Fruit fly (Drosophila melanogaster) whole organism, embryonic: ENCODE data around the gene CG17855.
A peak's percentile ranks its signal among the peaks of the same experiment; 100 is the strongest.

Experiments
- Aef1 ChIP-seq: fragments of 200-800 bp; sonication (Bioruptor generic); IDR thresholded peaks from 3 replicates; pipeline ENCODE4 v1.3.6; 2022; ENCODE audit warnings: missing biosample characterization, missing genetic modification characterization
- Asciz ChIP-seq: fragments of 200-800 bp; sonication (Bioruptor generic); optimal IDR thresholded peaks from 2 replicates; lab custom pipeline; 2017; ENCODE audit warnings: missing biosample characterization, mild to moderate bottlenecking, missing genetic modification characterization, missing genetic modification reagents
- B-H1 ChIP-seq: fragments of 200-800 bp; sonication (Bioruptor generic); IDR thresholded peaks from 3 replicates; pipeline ENCODE4 v1.3.6; 2022; ENCODE audit warnings: missing biosample characterization, missing genetic modification characterization
- CG1024 ChIP-seq: fragments of 200-800 bp; sonication (Bioruptor generic); IDR thresholded peaks from 2 replicates; pipeline ENCODE4 v1.3.6; 2022; ENCODE audit warnings: missing biosample characterization, missing genetic modification characterization
- CG10321 ChIP-seq: fragments of 200-800 bp; sonication (Bioruptor generic); IDR thresholded peaks from 2 replicates; pipeline ENCODE4 v1.3.6; 2022; ENCODE audit warnings: missing biosample characterization, missing genetic modification characterization
- CG10431 ChIP-seq: fragments of 200-800 bp; sonication (Bioruptor generic); optimal IDR thresholded peaks from 3 replicates; lab custom pipeline; 2018; ENCODE audit warnings: missing biosample characterization, mild to moderate bottlenecking, missing genetic modification characterization
- CG10565 ChIP-seq: fragments of 200-800 bp; sonication (Bioruptor generic); optimal IDR thresholded peaks from 3 replicates; lab custom pipeline; 2016; ENCODE audit warnings: missing biosample characterization, mild to moderate bottlenecking, missing genetic modification characterization
- CG12659 ChIP-seq: fragments of 200-800 bp; sonication (Bioruptor generic); optimal IDR thresholded peaks from 3 replicates; lab custom pipeline; 2017; ENCODE audit warnings: mild to moderate bottlenecking, missing biosample characterization, missing genetic modification reagents, missing genetic modification characterization
- CG15696 ChIP-seq: fragments of 200-800 bp; sonication (Bioruptor generic); optimal IDR thresholded peaks from 2 replicates; lab custom pipeline; 2019; ENCODE audit warnings: missing biosample characterization, mild to moderate bottlenecking, missing genetic modification characterization, moderate library complexity
- CG17912 ChIP-seq: fragments of 200-800 bp; sonication (Bioruptor generic); optimal IDR thresholded peaks from 2 replicates; lab custom pipeline; 2018; ENCODE audit warnings: missing biosample characterization, mild to moderate bottlenecking, missing genetic modification characterization
- CG18262 ChIP-seq: fragments of 200-800 bp; optimal IDR thresholded peaks from 3 replicates; lab custom pipeline; 2019; ENCODE audit warnings: missing biosample characterization, mild to moderate bottlenecking, missing genetic modification characterization, moderate library complexity
- CG2129 ChIP-seq: fragments of 200-800 bp; sonication (Bioruptor generic); IDR thresholded peaks from 2 replicates; pipeline ENCODE4 v1.3.6; 2022; ENCODE audit warnings: missing biosample characterization, missing genetic modification characterization; ENCODE audit not compliant: partially characterized antibody
- CG2199 ChIP-seq: fragments of 200-800 bp; sonication (Bioruptor generic); IDR thresholded peaks from 3 replicates; pipeline ENCODE4 v1.3.6; 2022; ENCODE audit warnings: missing biosample characterization, missing genetic modification characterization
- CG2678 ChIP-seq: fragments of 200-800 bp; sonication (Bioruptor generic); optimal IDR thresholded peaks from 3 replicates; lab custom pipeline; 2019; ENCODE audit warnings: missing biosample characterization, mild to moderate bottlenecking, missing genetic modification characterization, moderate library complexity
- CG2875 ChIP-seq: fragments of 200-800 bp; sonication (Bioruptor generic); optimal IDR thresholded peaks from 2 replicates; lab custom pipeline; 2017; ENCODE audit warnings: missing biosample characterization, mild to moderate bottlenecking, missing genetic modification characterization, missing genetic modification reagents
- CG32772 ChIP-seq: fragments of 200-800 bp; sonication (Bioruptor generic); IDR thresholded peaks from 2 replicates; pipeline ENCODE4 v1.3.6; 2022; ENCODE audit warnings: missing biosample characterization, missing genetic modification characterization
- CG4328 ChIP-seq: fragments of 200-800 bp; sonication (Bioruptor generic); optimal IDR thresholded peaks from 3 replicates; lab custom pipeline; 2017; ENCODE audit warnings: missing biosample characterization, missing genetic modification reagents, missing genetic modification characterization
- CG4424 ChIP-seq: fragments of 200-800 bp; sonication (Bioruptor generic); optimal IDR thresholded peaks from 3 replicates; lab custom pipeline; 2016; ENCODE audit warnings: missing biosample characterization, missing genetic modification characterization
- CG4707 ChIP-seq: fragments of 200-800 bp; sonication (Bioruptor generic); optimal IDR thresholded peaks from 2 replicates; lab custom pipeline; 2018; ENCODE audit warnings: missing biosample characterization, mild to moderate bottlenecking, missing genetic modification characterization, moderate library complexity
- CG6654 ChIP-seq: fragments of 200-800 bp; sonication (Bioruptor generic); optimal IDR thresholded peaks from 2 replicates; lab custom pipeline; 2017; ENCODE audit warnings: missing biosample characterization, mild to moderate bottlenecking, missing genetic modification characterization
- CG7556 ChIP-seq: fragments of 200-800 bp; sonication (Bioruptor generic); optimal IDR thresholded peaks from 2 replicates; lab custom pipeline; 2017; ENCODE audit warnings: missing biosample characterization, mild to moderate bottlenecking, missing genetic modification characterization
- CkIIα-i1 ChIP-seq: fragments of 200-800 bp; sonication (Bioruptor generic); IDR thresholded peaks from 2 replicates; pipeline ENCODE4 v1.3.6; 2022; ENCODE audit warnings: missing biosample characterization, missing genetic modification characterization
- Dfd ChIP-seq, 2 experiments: fragments of >200 bp; optimal IDR thresholded peaks; 2 replicates each; lab custom pipeline; 2017; ENCODE audit warnings: missing biosample characterization in 2 of 2, missing genetic modification characterization in 2 of 2
- Dp ChIP-seq: fragments of 200-800 bp; sonication (Bioruptor generic); optimal IDR thresholded peaks from 2 replicates; lab custom pipeline; 2018; ENCODE audit warnings: missing biosample characterization, mild to moderate bottlenecking, missing genetic modification characterization, moderate library complexity
- E2f1 ChIP-seq: fragments of 200-800 bp; sonication (Bioruptor generic); IDR thresholded peaks from 2 replicates; pipeline ENCODE4 v1.3.6; 2022; ENCODE audit warnings: missing biosample characterization, missing genetic modification characterization
- Fer2 ChIP-seq: fragments of 200-800 bp; sonication (Bioruptor generic); optimal IDR thresholded peaks from 2 replicates; lab custom pipeline; 2018; ENCODE audit warnings: missing biosample characterization, mild to moderate bottlenecking, missing genetic modification characterization, moderate library complexity
- HLH3B ChIP-seq: fragments of 200-800 bp; sonication (Bioruptor generic); IDR thresholded peaks from 2 replicates; pipeline ENCODE4 v1.3.6; 2022; ENCODE audit warnings: missing biosample characterization, missing genetic modification characterization
- HmgD ChIP-seq: fragments of 200-800 bp; sonication (Bioruptor generic); optimal IDR thresholded peaks from 3 replicates; lab custom pipeline; 2016; ENCODE audit warnings: missing biosample characterization, missing genetic modification characterization
- Max ChIP-seq: fragments of 200-800 bp; sonication (Bioruptor generic); optimal IDR thresholded peaks from 2 replicates; lab custom pipeline; 2016; ENCODE audit warnings: missing biosample characterization, mild to moderate bottlenecking, missing genetic modification characterization
- Med ChIP-seq: fragments of 200-800 bp; sonication (Bioruptor generic); peaks from one replicate; lab custom pipeline; 2016; ENCODE audit warnings: missing biosample characterization, missing genetic modification characterization, mild to moderate bottlenecking, inconsistent platforms, moderate library complexity
- Oli ChIP-seq: fragments of 200-800 bp; sonication (Bioruptor generic); optimal IDR thresholded peaks from 2 replicates; lab custom pipeline; 2018; ENCODE audit warnings: missing biosample characterization, mild to moderate bottlenecking, missing genetic modification characterization, moderate library complexity
- Ptx1 ChIP-seq: fragments of 200-800 bp; sonication (Bioruptor generic); IDR thresholded peaks from 2 replicates; pipeline ENCODE4 v1.3.6; 2022; ENCODE audit warnings: missing biosample characterization, missing genetic modification characterization
- Side ChIP-seq: fragments of 200-800 bp; sonication (Bioruptor generic); optimal IDR thresholded peaks from 2 replicates; lab custom pipeline; 2016; ENCODE audit warnings: missing biosample characterization, missing genetic modification characterization
- Taf1 ChIP-seq: fragments of 200-800 bp; sonication (Bioruptor generic); IDR thresholded peaks from 2 replicates; pipeline ENCODE4 v1.3.6; 2022; ENCODE audit warnings: missing biosample characterization, missing genetic modification characterization
- ara ChIP-seq: fragments of 200-800 bp; sonication (Bioruptor generic); IDR thresholded peaks from 2 replicates; pipeline ENCODE4 v1.3.6; 2022; ENCODE audit warnings: missing biosample characterization, missing genetic modification characterization
- cad ChIP-seq: fragments of >200 bp; optimal IDR thresholded peaks from 2 replicates; lab custom pipeline; 2017; ENCODE audit warnings: missing biosample characterization, missing genetic modification characterization
- ci ChIP-seq: fragments of 200-800 bp; sonication (Bioruptor generic); IDR thresholded peaks from 3 replicates; pipeline ENCODE4 v1.3.6; 2022; ENCODE audit warnings: missing biosample characterization, missing genetic modification characterization
- dati ChIP-seq: fragments of 200-800 bp; sonication (Bioruptor generic); IDR thresholded peaks from 2 replicates; pipeline ENCODE4 v1.3.6; 2022; ENCODE audit warnings: missing biosample characterization, missing genetic modification characterization
- dpn ChIP-seq, 2 experiments: fragments of 200-800 bp; sonication (Bioruptor generic); optimal IDR thresholded peaks; 3 replicates each; lab custom pipeline; 2016; ENCODE audit warnings: missing biosample characterization in 2 of 2, missing genetic modification characterization in 2 of 2
- hkb ChIP-seq, 2 experiments: fragments of 200-800 bp in 1 of 2; fragments of >200 bp in 1 of 2; sonication (Bioruptor generic) in 1 of 2; IDR thresholded peaks in 1 of 2; optimal IDR thresholded peaks in 1 of 2; 2 replicates each; pipeline versions ENCODE4 v1.3.6 to Lab custom; 2017 to 2022; ENCODE audit warnings: missing biosample characterization in 1 of 2, missing genetic modification characterization in 1 of 2
- ind ChIP-seq: fragments of 200-800 bp; sonication (Bioruptor generic); optimal IDR thresholded peaks from 3 replicates; lab custom pipeline; 2016; ENCODE audit warnings: missing biosample characterization, missing genetic modification characterization
- lola ChIP-seq, 3 experiments: fragments of >200 bp in 2 of 3; fragments of 200-800 bp in 1 of 3; sonication (Bioruptor generic) in 1 of 3; optimal IDR thresholded peaks; 2 replicates each; lab custom pipeline; 2017 to 2019; ENCODE audit warnings: missing biosample characterization in 3 of 3, missing genetic modification characterization in 3 of 3, mild to moderate bottlenecking in 1 of 3, moderate library complexity in 1 of 3
- row ChIP-seq: fragments of 200-800 bp; sonication (Bioruptor generic); IDR thresholded peaks from 3 replicates; pipeline ENCODE4 v1.3.6; 2022; ENCODE audit warnings: missing biosample characterization, missing genetic modification characterization
- sd ChIP-seq: fragments of 200-800 bp; sonication (Bioruptor generic); optimal IDR thresholded peaks from 3 replicates; lab custom pipeline; 2018; ENCODE audit warnings: missing biosample characterization, mild to moderate bottlenecking, missing genetic modification characterization, moderate library complexity
- sens ChIP-seq: fragments of 200-800 bp; sonication (Bioruptor generic); peaks from one replicate; lab custom pipeline; 2016; ENCODE audit warnings: missing biosample characterization, missing genetic modification characterization
- sob ChIP-seq: fragments of 200-800 bp; sonication (Bioruptor generic); IDR thresholded peaks from 2 replicates; pipeline ENCODE4 v1.3.6; 2022; ENCODE audit warnings: missing biosample characterization, missing genetic modification characterization
- sr ChIP-seq: fragments of 200-800 bp; sonication (Bioruptor generic); IDR thresholded peaks from 3 replicates; pipeline ENCODE4 v1.3.6; 2022; ENCODE audit warnings: missing biosample characterization, missing genetic modification characterization
- tin ChIP-seq: fragments of 200-800 bp; sonication (Bioruptor generic); optimal IDR thresholded peaks from 3 replicates; lab custom pipeline; 2016; ENCODE audit warnings: missing biosample characterization, missing genetic modification characterization

Gene CG17855

DNA sequence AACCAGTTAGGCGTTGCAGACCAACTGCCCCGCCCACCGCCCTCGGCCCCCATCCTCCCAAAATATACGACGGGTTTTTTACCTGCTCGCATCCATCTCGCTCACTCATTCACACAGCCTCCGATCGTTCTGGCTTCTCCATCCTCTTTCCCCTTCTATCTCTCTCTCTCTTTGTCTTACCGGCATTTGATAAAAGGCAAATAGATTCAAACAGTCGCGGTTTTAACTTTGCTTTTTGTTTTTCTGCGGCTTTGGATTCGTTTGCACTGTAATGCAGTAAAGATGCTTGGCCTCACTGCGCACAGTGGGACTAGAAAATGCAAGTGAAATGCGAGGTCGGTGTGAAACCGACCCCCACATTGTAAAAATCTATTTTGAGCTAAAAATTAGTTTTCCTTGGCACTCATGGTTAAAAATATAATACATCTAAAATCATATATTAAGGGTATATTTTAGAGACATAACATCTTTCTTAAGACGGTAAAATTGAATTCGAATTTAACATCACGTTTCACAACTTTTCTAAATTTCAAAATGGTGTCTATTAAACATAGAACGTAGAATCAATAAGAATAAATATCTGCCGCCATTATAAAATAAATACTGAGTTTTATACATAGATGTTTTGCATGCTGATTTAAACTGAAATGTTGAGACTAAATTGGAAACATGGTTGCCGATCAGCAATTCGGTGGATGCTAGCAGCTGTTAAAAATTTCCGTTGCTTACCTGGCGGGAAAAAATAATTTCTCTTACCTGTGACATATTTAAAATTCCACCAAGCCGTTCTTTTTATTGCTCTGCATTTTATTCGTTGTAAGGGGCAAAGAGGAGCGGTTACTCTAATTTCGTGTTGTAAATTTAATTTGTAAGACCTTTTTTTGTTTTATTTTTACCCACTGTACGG lies 43.7 kb upstream of the CG17855 start (continued):
- no peak for TF ChIP-seq ara
- TF ChIP-seq Oli (tag; lab: Kevin White, UChicago) = peak; percentile 21
- no peak for TF ChIP-seq hkb (optimal IDR thresholded peaks at IDR 0.05; lab: Kevin White, UChicago)
- no peak for TF ChIP-seq hkb (GFP tag; IDR thresholded peaks at IDR 0.05; lab: Robert Waterston, UW)
- TF ChIP-seq dati (GFP tag; lab: Robert Waterston, UW) = no peak
- TF ChIP-seq CG4328 (GFP tag; lab: Kevin White, UChicago) = no peak
- no peak for TF ChIP-seq CG15696 (tag; lab: Kevin White, UChicago)
- TF ChIP-seq Fer2 (tag; lab: Kevin White, UChicago) = no peak
- TF ChIP-seq CG4424 = peak; percentile 10
- peak; percentile 33; the same call in 1 of the 2 replicates for TF ChIP-seq CG1024 (GFP tag; lab: Robert Waterston, UW)
- TF ChIP-seq sob (GFP tag; lab: Robert Waterston, UW) = no peak
- TF ChIP-seq Side (GFP tag; lab: Kevin White, UChicago) = no peak
- TF ChIP-seq Asciz (GFP tag; lab: Kevin White, UChicago) = peak; percentile 28
- TF ChIP-seq ci (GFP tag; lab: Robert Waterston, UW) = peak; percentile 64
- TF ChIP-seq sens (GFP tag; lab: Kevin White, UChicago) = peak; percentile 73
- TF ChIP-seq Ptx1 (GFP tag; lab: Robert Waterston, UW) = peak; percentile 41
- no peak for TF ChIP-seq Taf1
- TF ChIP-seq CG32772 = 0 out of 2 replicates have a peak, but pooled peaks have one; percentile 9
- TF ChIP-seq Dfd (GFP tag; optimal IDR thresholded peaks at IDR 0.05; lab: Kevin White, UChicago) = no peak
- TF ChIP-seq CG4707 (GFP tag; lab: Kevin White, UChicago) = peak; percentile 88
- TF ChIP-seq CG2199 (GFP tag; lab: Robert Waterston, UW) = peak; percentile 84
- TF ChIP-seq Max = peak; percentile 2
- TF ChIP-seq B-H1 (GFP tag; lab: Robert Waterston, UW) = no peak; the same call in 2 of the 3 replicates
- no peak for TF ChIP-seq CG10565 (GFP tag; lab: Kevin White, UChicago)
- TF ChIP-seq sr (GFP tag; lab: Robert Waterston, UW) = peak; percentile 33; the same call in 1 of the 3 replicates
- peak; percentile 1 for TF ChIP-seq tin (GFP tag; lab: Kevin White, UChicago)
- TF ChIP-seq CG10431 (GFP tag; lab: Kevin White, UChicago) = no peak
- TF ChIP-seq HmgD (GFP tag; lab: Kevin White, UChicago) = no peak
- no peak for TF ChIP-seq CkIIα-i1
- TF ChIP-seq Dp (GFP tag; lab: Kevin White, UChicago) = no peak
- TF ChIP-seq row (GFP tag; lab: Robert Waterston, UW) = peak; percentile 16; the same call in 1 of the 3 replicates
- no peak for TF ChIP-seq dpn (GFP tag; optimal IDR thresholded peaks at IDR 0.05; lab: Kevin White, UChicago)
- no peak for TF ChIP-seq CG2678 (tag; lab: Kevin White, UChicago)
- TF ChIP-seq CG2875 (GFP tag; lab: Kevin White, UChicago) = no peak
- TF ChIP-seq HLH3B (GFP tag; lab: Robert Waterston, UW) = 0 out of 2 replicates have a peak, but pooled peaks have one; percentile 24
- TF ChIP-seq ind (GFP tag; lab: Kevin White, UChicago) = peak; percentile 31
- no peak for TF ChIP-seq CG17912 (GFP tag; lab: Kevin White, UChicago)
- TF ChIP-seq CG12659 (GFP tag; lab: Kevin White, UChicago) = peak; percentile 12
- TF ChIP-seq cad = peak; percentile 51
- 0 out of 2 replicates have a peak, but pooled peaks have one; percentile 16 for TF ChIP-seq CG10321
- TF ChIP-seq CG18262 (tag; lab: Kevin White, UChicago) = peak; percentile 43
- no peak for TF ChIP-seq CG6654 (GFP tag; lab: Kevin White, UChicago)
- no peak for TF ChIP-seq CG2129
- peak; percentile 85 for TF ChIP-seq Med (GFP tag; lab: Kevin White, UChicago)
- no peak for TF ChIP-seq E2f1 (GFP tag; lab: Robert Waterston, UW)
- TF ChIP-seq sd (tag; lab: Kevin White, UChicago) = no peak
- TF ChIP-seq Aef1 (GFP tag; lab: Robert Waterston, UW) = peak; percentile 12; the same call in 1 of the 3 replicates
- peak in 1 of 3 experiments; percentile 53 for TF ChIP-seq lola (GFP tag; optimal IDR thresholded peaks at IDR 0.05; lab: Kevin White, UChicago)
- peak; percentile 6 for TF ChIP-seq CG7556 (GFP tag; lab: Kevin White, UChicago)
